Worm (Caenorhabditis elegans) whole organism, L3 larva: ENCODE measurements around the gene nhr-202.

Experiments
- ama-1 ChIP-seq: fragments of 150-350 bp; optimal IDR thresholded peaks from 2 replicates; lab custom pipeline; 2018
- egl-27 ChIP-seq: sonication (generic microtip); optimal IDR thresholded peaks from 4 replicates; lab custom pipeline; 2017; ENCODE audit warnings: missing biosample characterization, missing genetic modification reagents, missing genetic modification characterization
- fkh-10 ChIP-seq: sonication (generic microtip); optimal IDR thresholded peaks from 2 replicates; lab custom pipeline; 2017; ENCODE audit warnings: missing biosample characterization, missing genetic modification reagents, missing genetic modification characterization
- fos-1 ChIP-seq: fragments of 150-350 bp; optimal IDR thresholded peaks from 2 replicates; lab custom pipeline; 2014; ENCODE audit warnings: missing biosample characterization, missing genetic modification characterization
- nhr-28 ChIP-seq: fragments of 150-350 bp; optimal IDR thresholded peaks from 2 replicates; lab custom pipeline; 2014; ENCODE audit warnings: missing biosample characterization, missing genetic modification characterization
- pqm-1 ChIP-seq: fragments of 150-350 bp; optimal IDR thresholded peaks from 2 replicates; lab custom pipeline; 2017; ENCODE audit warnings: missing biosample characterization, missing genetic modification characterization, inconsistent platforms

- no peak for TF ChIP-seq nhr-28 (tag; lab: Kevin White, UChicago)
- TF ChIP-seq pqm-1: no peak
- no peak for TF ChIP-seq fkh-10
- no peak for TF ChIP-seq ama-1 (lab: Kevin White, UChicago)
- no peak for TF ChIP-seq egl-27 (tag; lab: Kevin White, UChicago)
- TF ChIP-seq fos-1 (tag; lab: Kevin White, UChicago): no peak
These were observed 38.2 kb upstream of the nhr-202 start, which contains the start of gene B0554.5 for ce11 chrV:424140-424539.
